Fruit fly (Drosophila melanogaster) whole organism, adult: ENCODE measurements around the gene Ankrd49.

Experiments used
- CG11617 ChIP-seq: fragments of 200-800 bp; sonication (Bioruptor generic); optimal IDR thresholded peaks from 2 replicates; lab custom pipeline; 2017; ENCODE audit warnings: mild to moderate bottlenecking, missing biosample characterization, missing genetic modification reagents, missing genetic modification characterization
- CG1620 ChIP-seq: fragments of 200-800 bp; sonication (Bioruptor generic); optimal IDR thresholded peaks from 2 replicates; lab custom pipeline; 2016; ENCODE audit warnings: missing biosample characterization, missing genetic modification characterization
- CG33017 ChIP-seq: fragments of 200-800 bp; sonication (Bioruptor generic); optimal IDR thresholded peaks from 2 replicates; lab custom pipeline; 2018; ENCODE audit warnings: missing biosample characterization, mild to moderate bottlenecking, missing genetic modification characterization, moderate library complexity
- CG7045 ChIP-seq: fragments of 200-800 bp; sonication (Bioruptor generic); optimal IDR thresholded peaks from 2 replicates; lab custom pipeline; 2017; ENCODE audit warnings: missing biosample characterization, mild to moderate bottlenecking, missing genetic modification characterization
- CG7101 ChIP-seq: fragments of 200-800 bp; sonication (Bioruptor generic); optimal IDR thresholded peaks from 2 replicates; lab custom pipeline; 2018; ENCODE audit warnings: missing biosample characterization, mild to moderate bottlenecking, missing genetic modification characterization, moderate library complexity
- Clk ChIP-seq: fragments of 200-800 bp; sonication (Bioruptor generic); optimal IDR thresholded peaks from 2 replicates; lab custom pipeline; 2017; ENCODE audit warnings: missing biosample characterization, missing genetic modification characterization
- Crg-1 ChIP-seq: fragments of 200-800 bp; sonication (Bioruptor generic); optimal IDR thresholded peaks from 2 replicates; lab custom pipeline; 2016; ENCODE audit warnings: missing biosample characterization, missing genetic modification characterization
- Hr96 ChIP-seq: fragments of 200-800 bp; sonication (Bioruptor generic); optimal IDR thresholded peaks from 2 replicates; lab custom pipeline; 2016; ENCODE audit warnings: missing biosample characterization, missing genetic modification characterization
- cic ChIP-seq: fragments of 200-800 bp; sonication (Bioruptor generic); optimal IDR thresholded peaks from 2 replicates; lab custom pipeline; 2017; ENCODE audit warnings: missing biosample characterization, mild to moderate bottlenecking, missing genetic modification characterization, moderate library complexity
- kay ChIP-seq: fragments of 200-800 bp; sonication (Bioruptor generic); peaks from one replicate; lab custom pipeline; 2016; ENCODE audit warnings: missing biosample characterization, missing genetic modification characterization, borderline replicate concordance
- ovo ChIP-seq: fragments of 200-800 bp; sonication (Bioruptor generic); optimal IDR thresholded peaks from 2 replicates; lab custom pipeline; 2016; ENCODE audit warnings: missing biosample characterization, missing genetic modification characterization
- toe ChIP-seq: fragments of 200-800 bp; sonication (Bioruptor generic); optimal IDR thresholded peaks from 2 replicates; lab custom pipeline; 2016; ENCODE audit warnings: missing biosample characterization, missing genetic modification characterization

dm6 chr2L:15031650-15032049, 24.4 kb upstream of the Ankrd49 start, which contains the start of gene CG31832:
- no peak for TF ChIP-seq Hr96 (GFP tag; lab: Kevin White, UChicago)
- no peak for TF ChIP-seq CG33017 (tag; lab: Kevin White, UChicago)
- no peak for TF ChIP-seq toe (GFP tag; lab: Kevin White, UChicago)
- no peak for TF ChIP-seq CG11617 (GFP tag; lab: Kevin White, UChicago)
- no peak for TF ChIP-seq ovo (GFP tag; lab: Kevin White, UChicago)
- no peak for TF ChIP-seq CG7045 (GFP tag; lab: Kevin White, UChicago)
- TF ChIP-seq cic (GFP tag; lab: Kevin White, UChicago), result no peak
- no peak for TF ChIP-seq CG1620
- TF ChIP-seq CG7101, result no peak
- TF ChIP-seq Clk (GFP tag; lab: Kevin White, UChicago), result no peak
- TF ChIP-seq kay (GFP tag; lab: Kevin White, UChicago), result peak; percentile 20
- no peak for TF ChIP-seq Crg-1 (GFP tag; lab: Kevin White, UChicago)
